Fruit fly (Drosophila melanogaster): Measurements from ENCODE around the gene Rheb.

dm6 chr3R:5562956-5563355 lies 5.8 kb upstream of the Rheb start:
- TF ChIP-seq psq (optimal IDR thresholded peaks at IDR 0.05) (no peak), pan (optimal IDR thresholded peaks at IDR 0.05) (no peak), EcR (GFP tag; optimal IDR thresholded peaks at IDR 0.05) (no peak), CG8478 (optimal IDR thresholded peaks at IDR 0.05) (no peak), usp (GFP tag; optimal IDR thresholded peaks at IDR 0.05) (no peak)
